Worm (Caenorhabditis elegans) whole organism, early embryonic: ENCODE measurements around the gene fbxa-192.

Source experiments
- B0310.2 ChIP-seq: sonication (generic microtip); optimal IDR thresholded peaks from 2 replicates; lab custom pipeline; 2016; ENCODE audit warnings: mild to moderate bottlenecking, missing genetic modification characterization, missing compliant biosample characterization
- F13C5.2 ChIP-seq: sonication (generic microtip); optimal IDR thresholded peaks from 2 replicates; lab custom pipeline; 2017; ENCODE audit warnings: mild to moderate bottlenecking, missing genetic modification characterization, inconsistent platforms, missing compliant biosample characterization
- aly-1 ChIP-seq: sonication (generic microtip); optimal IDR thresholded peaks from 2 replicates; lab custom pipeline; 2016; ENCODE audit warnings: missing genetic modification characterization, missing compliant biosample characterization
- ama-1 ChIP-seq: fragments of 150-350 bp; optimal IDR thresholded peaks from 2 replicates; lab custom pipeline; 2014
- ceh-13 ChIP-seq: fragments of 200-800 bp; sonication (Bioruptor generic); optimal IDR thresholded peaks from 2 replicates; lab custom pipeline; 2018; ENCODE audit warnings: mild to moderate bottlenecking, missing genetic modification characterization, missing compliant biosample characterization
- ceh-36 ChIP-seq: sonication (generic microtip); optimal IDR thresholded peaks from 2 replicates; lab custom pipeline; 2016; ENCODE audit warnings: missing genetic modification characterization, inconsistent platforms, missing compliant biosample characterization
- ets-7 ChIP-seq: sonication (generic microtip); optimal IDR thresholded peaks from 2 replicates; lab custom pipeline; 2016; ENCODE audit warnings: missing genotype, missing genetic modification characterization, missing compliant biosample characterization
- flt-1 ChIP-seq: fragments of 200-800 bp; sonication (Bioruptor generic); IDR thresholded peaks from 2 replicates; pipeline ENCODE4 v1.3.6; 2022; ENCODE audit warnings: missing genetic modification characterization, missing compliant biosample characterization
- hmbx-1 ChIP-seq: sonication (generic microtip); optimal IDR thresholded peaks from 2 replicates; lab custom pipeline; 2016; ENCODE audit warnings: mild to moderate bottlenecking, missing genetic modification characterization, missing compliant biosample characterization
- hmg-4 ChIP-seq: fragments of 200-800 bp; sonication (Bioruptor generic); optimal IDR thresholded peaks from 2 replicates; lab custom pipeline; 2018; ENCODE audit warnings: mild to moderate bottlenecking, missing genetic modification characterization, missing compliant biosample characterization
- hnd-1 ChIP-seq: sonication (generic microtip); optimal IDR thresholded peaks from 2 replicates; lab custom pipeline; 2016; ENCODE audit warnings: missing genetic modification characterization, missing compliant biosample characterization
- pes-1 ChIP-seq: fragments of 200-800 bp; sonication (Bioruptor generic); IDR thresholded peaks from 2 replicates; pipeline ENCODE4 v1.3.6; 2022; ENCODE audit warnings: missing genetic modification reagents, missing genetic modification characterization, missing compliant biosample characterization
- scrt-1 ChIP-seq: fragments of 200-800 bp; sonication (Bioruptor generic); IDR thresholded peaks from 2 replicates; pipeline ENCODE4 v1.3.6; 2022; ENCODE audit warnings: missing genetic modification characterization, missing compliant biosample characterization
- sea-1 ChIP-seq: fragments of 200-800 bp; sonication (Bioruptor generic); conservative IDR thresholded peaks from 2 replicates; pipeline ENCODE4 v1.3.6; 2022; ENCODE audit warnings: missing genetic modification characterization, missing compliant biosample characterization
- tbx-11 ChIP-seq: fragments of 200-800 bp; sonication (Bioruptor generic); IDR thresholded peaks from 2 replicates; pipeline ENCODE4 v1.3.6; 2022; ENCODE audit warnings: missing genetic modification characterization, missing compliant biosample characterization
- tbx-37 ChIP-seq: fragments of 200-800 bp; sonication (Bioruptor generic); conservative IDR thresholded peaks from 2 replicates; pipeline ENCODE4 v1.3.6; 2022; ENCODE audit warnings: missing genetic modification reagents, missing genetic modification characterization, missing compliant biosample characterization
- tra-4 ChIP-seq: sonication (generic microtip); optimal IDR thresholded peaks from 2 replicates; lab custom pipeline; 2017; ENCODE audit warnings: missing genetic modification characterization, missing compliant biosample characterization

Gene fbxa-192

DNA sequence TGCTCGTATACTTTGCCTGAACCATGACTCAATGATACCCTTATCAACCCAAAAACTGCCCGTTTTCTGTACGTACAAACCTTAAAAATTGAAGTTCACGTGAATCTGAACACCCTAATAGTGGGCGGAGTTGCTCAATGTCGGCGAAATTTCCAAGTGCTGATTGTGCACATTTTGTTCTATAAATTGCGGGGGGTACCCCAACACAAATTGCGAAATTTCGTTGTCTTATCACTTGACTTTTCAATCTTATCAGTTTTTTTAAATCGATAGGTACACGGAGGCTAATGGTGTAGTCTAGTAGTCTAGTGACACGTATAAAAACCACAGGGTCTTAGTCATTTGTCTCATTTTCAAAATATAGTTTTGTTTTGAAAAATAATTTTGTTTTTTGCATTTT, 8.9 kb upstream of the fbxa-192 start, which contains the start of gene fbxa-108:
TSS of gene fbxa-108 (minus strand) at position 158 of the 400 bp plus-strand sequence.
- TF ChIP-seq B0310.2 (tag; lab: Kevin White, UChicago) = no peak

ce11 chrV:17658824-17659223, 8.5 kb upstream of the fbxa-192 start:
- no peak for TF ChIP-seq tra-4 (tag; lab: Kevin White, UChicago)
- TF ChIP-seq tbx-11 (GFP tag; lab: Robert Waterston, UW) = no peak
- no peak for TF ChIP-seq tbx-37 (GFP tag; lab: Robert Waterston, UW)
- TF ChIP-seq sea-1 (GFP tag; lab: Robert Waterston, UW) = no peak
- TF ChIP-seq hnd-1 (tag; lab: Kevin White, UChicago) = no peak
- TF ChIP-seq ceh-13 = no peak
- TF ChIP-seq hmg-4 (GFP tag; lab: Kevin White, UChicago) = no peak
- no peak for TF ChIP-seq flt-1 (GFP tag; lab: Robert Waterston, UW)
- no peak for TF ChIP-seq aly-1

ce11 chrV:17655205-17655604, 4.9 kb upstream of the fbxa-192 start:
- TF ChIP-seq hmbx-1 (tag; lab: Kevin White, UChicago) = no peak

- TF ChIP-seq hnd-1 (tag; lab: Kevin White, UChicago) (no peak), hmbx-1 (tag; lab: Kevin White, UChicago) (no peak), tra-4 (tag; lab: Kevin White, UChicago) (no peak), ets-7 (tag; lab: Kevin White, UChicago) (no peak), scrt-1 (GFP tag; lab: Robert Waterston, UW) (no peak), sea-1 (GFP tag; lab: Robert Waterston, UW) (no peak), flt-1 (GFP tag; lab: Robert Waterston, UW) (no peak), ama-1 (lab: Kevin White, UChicago) (no peak), F13C5.2 (tag; lab: Kevin White, UChicago) (no peak), aly-1 (no peak), ceh-13 (no peak), tbx-37 (GFP tag; lab: Robert Waterston, UW) (no peak), hmg-4 (GFP tag; lab: Kevin White, UChicago) (no peak), ceh-36 (tag; lab: Kevin White, UChicago) (no peak), pes-1 (GFP tag; lab: Robert Waterston, UW) (no peak), B0310.2 (tag; lab: Kevin White, UChicago) (no peak), tbx-11 (GFP tag; lab: Robert Waterston, UW) (no peak)
Measured at ce11 chrV:17628566-17628965, 21.8 kb downstream of the fbxa-192 start, which contains the start of gene F57G4.10. Gene F57G4.10 (plus strand): TSS chrV:17628866.

DNA sequence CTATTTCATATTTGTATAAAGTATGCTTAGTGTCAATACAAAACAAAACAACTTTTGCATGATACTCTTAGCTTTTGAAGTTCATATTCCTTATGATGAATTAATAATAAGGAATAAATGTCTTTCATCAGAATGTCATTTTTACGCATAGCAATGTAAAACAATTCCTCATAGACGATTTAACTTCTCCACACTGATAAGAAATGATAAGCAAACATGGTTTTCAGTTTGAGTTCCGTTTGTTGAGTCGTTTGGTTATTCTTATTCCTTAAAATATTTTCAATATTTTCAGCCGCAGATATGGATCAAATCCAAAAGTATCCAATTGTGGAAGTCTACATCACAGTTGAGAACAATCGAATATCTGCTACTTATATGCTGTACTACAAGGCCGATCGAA, 25.4 kb downstream of the fbxa-192 start, which contains the start of gene F57G4.11:
TSS of gene F57G4.11 (plus strand) at position 301 of the 400 bp plus-strand sequence.
- TF ChIP-seq hnd-1 (tag; lab: Kevin White, UChicago) (no peak), hmbx-1 (tag; lab: Kevin White, UChicago) (no peak), B0310.2 (tag; lab: Kevin White, UChicago) (no peak), F13C5.2 (tag; lab: Kevin White, UChicago) (no peak), tbx-11 (GFP tag; lab: Robert Waterston, UW) (no peak), ama-1 (lab: Kevin White, UChicago) (no peak), tbx-37 (GFP tag; lab: Robert Waterston, UW) (no peak), aly-1 (no peak)

- no peak for TF ChIP-seq ets-7 (tag; lab: Kevin White, UChicago)
- TF ChIP-seq F13C5.2 (tag; lab: Kevin White, UChicago) = no peak
- no peak for TF ChIP-seq hnd-1 (tag; lab: Kevin White, UChicago)
- TF ChIP-seq pes-1 (GFP tag; lab: Robert Waterston, UW) = no peak
- TF ChIP-seq flt-1 (GFP tag; lab: Robert Waterston, UW) = no peak
Measured at ce11 chrV:17623230-17623629, 27.1 kb downstream of the fbxa-192 start, which contains the start of gene F57G4.1. Gene F57G4.1 (plus strand): TSS chrV:17623530.

- TF ChIP-seq hmg-4 (GFP tag; lab: Kevin White, UChicago) (no peak), B0310.2 (tag; lab: Kevin White, UChicago) (no peak), aly-1 (no peak), ceh-13 (no peak), sea-1 (GFP tag; lab: Robert Waterston, UW) (no peak), tra-4 (tag; lab: Kevin White, UChicago) (no peak), F13C5.2 (tag; lab: Kevin White, UChicago) (no peak), tbx-11 (GFP tag; lab: Robert Waterston, UW) (no peak), ceh-36 (tag; lab: Kevin White, UChicago) (no peak)
Measured at ce11 chrV:17620266-17620665, 30.1 kb downstream of the fbxa-192 start, which contains the start of gene Y6G8.8. Gene Y6G8.8 (plus strand): TSS chrV:17620566.

DNA sequence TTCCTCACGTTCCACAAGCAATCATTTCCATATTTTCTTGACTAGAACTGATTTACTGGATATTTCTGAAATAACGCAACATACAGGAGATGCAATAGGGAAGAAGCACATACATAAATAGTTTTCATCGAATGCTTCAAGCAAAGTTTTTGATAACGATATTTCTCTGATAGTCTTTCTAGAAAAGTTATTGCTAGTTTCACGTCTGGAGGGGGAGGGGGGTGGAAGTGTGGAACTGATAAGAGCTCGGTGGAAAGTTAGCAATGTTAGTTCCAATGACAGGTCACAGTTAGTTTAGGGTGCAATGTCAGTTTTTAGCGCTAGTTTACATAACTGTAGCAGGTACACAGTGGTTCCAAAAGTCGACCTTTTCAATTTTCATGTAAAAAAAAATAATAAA, 33.5 kb downstream of the fbxa-192 start, which contains the start of gene Y6G8.6:
TSS of gene Y6G8.6 (minus strand) at position 98 of the 400 bp plus-strand sequence.
- TF ChIP-seq ama-1 (lab: Kevin White, UChicago) (no peak), tbx-11 (GFP tag; lab: Robert Waterston, UW) (no peak), scrt-1 (GFP tag; lab: Robert Waterston, UW) (no peak), aly-1 (no peak), tra-4 (tag; lab: Kevin White, UChicago) (no peak), F13C5.2 (tag; lab: Kevin White, UChicago) (no peak), pes-1 (GFP tag; lab: Robert Waterston, UW) (no peak), flt-1 (GFP tag; lab: Robert Waterston, UW) (no peak), ets-7 (tag; lab: Kevin White, UChicago) (no peak), hmbx-1 (tag; lab: Kevin White, UChicago) (no peak), hnd-1 (tag; lab: Kevin White, UChicago) (no peak), hmg-4 (GFP tag; lab: Kevin White, UChicago) (no peak), tbx-37 (GFP tag; lab: Robert Waterston, UW) (no peak), ceh-13 (no peak)
